Fruit fly (Drosophila melanogaster) whole organism, embryonic: ENCODE data around the gene Muc68D.

Experiments
- BEAF-32 ChIP-seq: fragments of 200-800 bp; sonication (Bioruptor generic); optimal IDR thresholded peaks from 3 replicates; lab custom pipeline; 2017; ENCODE audit warnings: missing biosample characterization, missing genetic modification characterization, mild to moderate bottlenecking, moderate library complexity, missing genetic modification reagents
- CG10209 ChIP-seq: fragments of 200-800 bp; sonication (Bioruptor generic); optimal IDR thresholded peaks from 3 replicates; lab custom pipeline; 2017; ENCODE audit warnings: missing biosample characterization, mild to moderate bottlenecking, missing genetic modification characterization, missing genetic modification reagents
- CG10321 ChIP-seq: fragments of 200-800 bp; sonication (Bioruptor generic); IDR thresholded peaks from 2 replicates; pipeline ENCODE4 v1.3.6; 2022; ENCODE audit warnings: missing biosample characterization, missing genetic modification characterization
- CG10979 ChIP-seq: fragments of 200-800 bp; sonication (Bioruptor generic); optimal IDR thresholded peaks from 2 replicates; lab custom pipeline; 2018; ENCODE audit warnings: missing biosample characterization, mild to moderate bottlenecking, missing genetic modification characterization, moderate library complexity
- CG11504 ChIP-seq: fragments of 200-800 bp; sonication (Bioruptor generic); optimal IDR thresholded peaks from 3 replicates; lab custom pipeline; 2019; ENCODE audit warnings: missing biosample characterization, mild to moderate bottlenecking, missing genetic modification characterization, moderate library complexity
- CG11560 ChIP-seq: fragments of 200-800 bp; sonication (Bioruptor generic); IDR thresholded peaks from 3 replicates; pipeline ENCODE4 v1.3.6; 2022; ENCODE audit warnings: missing biosample characterization, missing genetic modification characterization
- CG13296 ChIP-seq: fragments of 200-800 bp; sonication (Bioruptor generic); optimal IDR thresholded peaks from 3 replicates; lab custom pipeline; 2018; ENCODE audit warnings: missing biosample characterization, mild to moderate bottlenecking, missing genetic modification characterization
- CG14014 ChIP-seq: fragments of 200-800 bp; sonication (Bioruptor generic); IDR thresholded peaks from 2 replicates; pipeline ENCODE4 v1.3.6; 2022; ENCODE audit warnings: missing biosample characterization, missing genetic modification characterization
- CG1529 ChIP-seq: fragments of 200-800 bp; sonication (Bioruptor generic); optimal IDR thresholded peaks from 3 replicates; lab custom pipeline; 2018; ENCODE audit warnings: missing biosample characterization, missing genetic modification characterization
- CG15601 ChIP-seq: fragments of 200-800 bp; sonication (Bioruptor generic); optimal IDR thresholded peaks from 3 replicates; lab custom pipeline; 2019; ENCODE audit warnings: missing biosample characterization, mild to moderate bottlenecking, missing genetic modification characterization, moderate library complexity
- CG16815 ChIP-seq: fragments of 200-800 bp; sonication (Bioruptor generic); optimal IDR thresholded peaks from 3 replicates; lab custom pipeline; 2017; ENCODE audit warnings: missing biosample characterization, mild to moderate bottlenecking, missing genetic modification characterization
- CG17328 ChIP-seq: fragments of 200-800 bp; sonication (Bioruptor generic); IDR thresholded peaks from 2 replicates; pipeline ENCODE4 v1.3.6; 2022; ENCODE audit warnings: missing biosample characterization, missing genetic modification characterization
- CG17361 ChIP-seq: fragments of 200-800 bp; sonication (Bioruptor generic); IDR thresholded peaks from 3 replicates; pipeline ENCODE4 v1.3.6; 2022; ENCODE audit warnings: missing biosample characterization, missing genetic modification characterization
- CG2129 ChIP-seq: fragments of 200-800 bp; sonication (Bioruptor generic); IDR thresholded peaks from 2 replicates; pipeline ENCODE4 v1.3.6; 2022; ENCODE audit warnings: missing biosample characterization, missing genetic modification characterization; ENCODE audit not compliant: partially characterized antibody
- CG2712 ChIP-seq: fragments of 200-800 bp; optimal IDR thresholded peaks from 3 replicates; lab custom pipeline; 2019; ENCODE audit warnings: missing biosample characterization, mild to moderate bottlenecking, missing genetic modification characterization, moderate library complexity
- CG4328 ChIP-seq: fragments of 200-800 bp; sonication (Bioruptor generic); optimal IDR thresholded peaks from 3 replicates; lab custom pipeline; 2017; ENCODE audit warnings: missing biosample characterization, missing genetic modification reagents, missing genetic modification characterization
- CG4360 ChIP-seq: fragments of 200-800 bp; sonication (Bioruptor generic); IDR thresholded peaks from 2 replicates; pipeline ENCODE4 v1.3.6; 2022; ENCODE audit warnings: missing biosample characterization, missing genetic modification characterization
- CG43689 ChIP-seq: fragments of 200-800 bp; sonication (Bioruptor generic); IDR thresholded peaks from 2 replicates; pipeline ENCODE4 v1.3.6; 2022; ENCODE audit warnings: missing biosample characterization, missing genetic modification characterization
- CG7987 ChIP-seq: fragments of 200-800 bp; sonication (Bioruptor generic); optimal IDR thresholded peaks from 2 replicates; lab custom pipeline; 2018; ENCODE audit warnings: missing biosample characterization, mild to moderate bottlenecking, missing genetic modification characterization, moderate library complexity
- CHES-1-like ChIP-seq: fragments of 200-800 bp; sonication (Bioruptor generic); optimal IDR thresholded peaks from 2 replicates; lab custom pipeline; 2016; ENCODE audit warnings: missing biosample characterization, missing genetic modification characterization
- D19B ChIP-seq: fragments of 200-800 bp; sonication (Bioruptor generic); optimal IDR thresholded peaks from 2 replicates; lab custom pipeline; 2017; ENCODE audit warnings: missing biosample characterization, mild to moderate bottlenecking, missing genetic modification characterization
- Dip2 ChIP-seq: fragments of 200-800 bp; sonication (Bioruptor generic); IDR thresholded peaks from 2 replicates; pipeline ENCODE4 v1.3.6; 2022; ENCODE audit warnings: missing biosample characterization, missing genetic modification characterization
- HHEX ChIP-seq: fragments of 200-800 bp; sonication (Bioruptor generic); optimal IDR thresholded peaks from 3 replicates; lab custom pipeline; 2017; ENCODE audit warnings: missing biosample characterization, mild to moderate bottlenecking, missing genetic modification characterization, missing genetic modification reagents
- Hand ChIP-seq: fragments of 200-800 bp; sonication (Bioruptor generic); optimal IDR thresholded peaks from 2 replicates; lab custom pipeline; 2017; ENCODE audit warnings: mild to moderate bottlenecking, missing biosample characterization, missing genetic modification reagents, missing genetic modification characterization
- Hr3 ChIP-seq: fragments of 200-800 bp; sonication (Bioruptor generic); optimal IDR thresholded peaks from 3 replicates; lab custom pipeline; 2016; ENCODE audit warnings: missing biosample characterization, missing genetic modification characterization
- Hr51 ChIP-seq, 2 experiments: fragments of 200-800 bp; sonication (Bioruptor generic); optimal IDR thresholded peaks; 2 replicates in 1 of 2; 3 replicates in 1 of 2; lab custom pipeline; 2016 to 2018; ENCODE audit warnings: missing biosample characterization in 2 of 2, missing genetic modification characterization in 2 of 2, mild to moderate bottlenecking in 1 of 2, moderate library complexity in 1 of 2
- Hr78 ChIP-seq, 2 experiments: fragments of 200-800 bp in 1 of 2; fragments of >200 bp in 1 of 2; sonication (Bioruptor generic) in 1 of 2; optimal IDR thresholded peaks; 2 replicates each; lab custom pipeline; 2017 to 2019; ENCODE audit warnings: missing biosample characterization in 2 of 2, missing genetic modification characterization in 2 of 2, mild to moderate bottlenecking in 1 of 2, moderate library complexity in 1 of 2
- Meics ChIP-seq: fragments of 200-800 bp; sonication (Bioruptor generic); optimal IDR thresholded peaks from 2 replicates; lab custom pipeline; 2017; ENCODE audit warnings: missing biosample characterization, mild to moderate bottlenecking, missing genetic modification characterization
- Mrtf ChIP-seq: fragments of 200-800 bp; sonication (Bioruptor generic); IDR thresholded peaks from 3 replicates; pipeline ENCODE4 v1.3.6; 2022; ENCODE audit warnings: missing biosample characterization, missing genetic modification characterization
- Optix ChIP-seq: fragments of 200-800 bp; sonication (Bioruptor generic); IDR thresholded peaks from 3 replicates; pipeline ENCODE4 v1.3.6; 2022; ENCODE audit warnings: missing biosample characterization, missing genetic modification characterization
- Scr ChIP-seq: fragments of 200-800 bp; sonication (Bioruptor generic); IDR thresholded peaks from 2 replicates; pipeline ENCODE4 v1.3.6; 2022; ENCODE audit warnings: missing biosample characterization, missing genetic modification characterization; ENCODE audit not compliant: partially characterized antibody
- Sin3A ChIP-seq: fragments of >200 bp; optimal IDR thresholded peaks from 2 replicates; lab custom pipeline; 2018
- Spps ChIP-seq: fragments of 200-800 bp; sonication (Bioruptor generic); optimal IDR thresholded peaks from 2 replicates; lab custom pipeline; 2018; ENCODE audit warnings: missing biosample characterization, mild to moderate bottlenecking, missing genetic modification characterization
- Ssrp ChIP-seq: fragments of 200-800 bp; sonication (Bioruptor generic); optimal IDR thresholded peaks from 2 replicates; lab custom pipeline; 2018; ENCODE audit warnings: missing biosample characterization, mild to moderate bottlenecking, missing genetic modification characterization, moderate library complexity
- al ChIP-seq: fragments of 200-800 bp; sonication (Bioruptor generic); IDR thresholded peaks from 2 replicates; pipeline ENCODE4 v1.3.6; 2022; ENCODE audit warnings: missing biosample characterization, missing genetic modification characterization
- ci ChIP-seq: fragments of 200-800 bp; sonication (Bioruptor generic); IDR thresholded peaks from 3 replicates; pipeline ENCODE4 v1.3.6; 2022; ENCODE audit warnings: missing biosample characterization, missing genetic modification characterization
- crc ChIP-seq: fragments of 200-800 bp; sonication (Bioruptor generic); optimal IDR thresholded peaks from 2 replicates; lab custom pipeline; 2016; ENCODE audit warnings: missing biosample characterization, missing genetic modification characterization
- danr ChIP-seq: fragments of 200-800 bp; sonication (Bioruptor generic); IDR thresholded peaks from 2 replicates; pipeline ENCODE4 v1.3.6; 2022; ENCODE audit warnings: missing biosample characterization, missing genetic modification characterization
- gcm2 ChIP-seq: fragments of 200-800 bp; sonication (Bioruptor generic); optimal IDR thresholded peaks from 2 replicates; lab custom pipeline; 2016; ENCODE audit warnings: missing biosample characterization, missing genetic modification characterization
- kay ChIP-seq: fragments of 200-800 bp; sonication (Bioruptor generic); optimal IDR thresholded peaks from 2 replicates; lab custom pipeline; 2016; ENCODE audit warnings: missing biosample characterization, missing genetic modification characterization
- mld ChIP-seq: fragments of 200-800 bp; sonication (Bioruptor generic); IDR thresholded peaks from 3 replicates; pipeline ENCODE4 v1.3.6; 2022; ENCODE audit warnings: missing biosample characterization, missing genetic modification characterization; ENCODE audit not compliant: partially characterized antibody
- psq ChIP-seq: fragments of 200-800 bp; sonication (Bioruptor generic); optimal IDR thresholded peaks from 2 replicates; lab custom pipeline; 2017; ENCODE audit warnings: missing biosample characterization, missing genetic modification characterization
- slp2 ChIP-seq: fragments of 200-800 bp; sonication (Bioruptor generic); optimal IDR thresholded peaks from 2 replicates; lab custom pipeline; 2016; ENCODE audit warnings: missing biosample characterization, missing genetic modification characterization
- sob ChIP-seq: fragments of 200-800 bp; sonication (Bioruptor generic); IDR thresholded peaks from 2 replicates; pipeline ENCODE4 v1.3.6; 2022; ENCODE audit warnings: missing biosample characterization, missing genetic modification characterization
- stwl ChIP-seq: fragments of 200-800 bp; sonication (Bioruptor generic); optimal IDR thresholded peaks from 3 replicates; lab custom pipeline; 2018; ENCODE audit warnings: missing biosample characterization, mild to moderate bottlenecking, missing genetic modification characterization, moderate library complexity
- trh ChIP-seq: fragments of 200-800 bp; sonication (Bioruptor generic); optimal IDR thresholded peaks from 2 replicates; lab custom pipeline; 2016; ENCODE audit warnings: missing biosample characterization, missing genetic modification characterization
- tup ChIP-seq: fragments of 200-800 bp; sonication (Bioruptor generic); optimal IDR thresholded peaks from 2 replicates; lab custom pipeline; 2016; ENCODE audit warnings: missing biosample characterization, mild to moderate bottlenecking, missing genetic modification characterization, moderate library complexity
- zen2 ChIP-seq: fragments of 200-800 bp; sonication (Bioruptor generic); IDR thresholded peaks from 3 replicates; pipeline ENCODE4 v1.3.6; 2022; ENCODE audit warnings: missing biosample characterization, missing genetic modification characterization; ENCODE audit not compliant: partially characterized antibody
- zfh2 ChIP-seq: fragments of 200-800 bp; sonication (Bioruptor generic); optimal IDR thresholded peaks from 2 replicates; lab custom pipeline; 2016; ENCODE audit warnings: missing biosample characterization, missing genetic modification characterization

Gene Muc68D

dm6 chr3L:11819639-11820456 lies 47.9 kb upstream of the Muc68D start (continued):
- no peak for TF ChIP-seq CG16815
- TF ChIP-seq mld (GFP tag; lab: Robert Waterston, UW): no peak
- TF ChIP-seq Spps: no peak
- no peak for TF ChIP-seq psq
- no peak for TF ChIP-seq CG10209 (GFP tag; lab: Kevin White, UChicago)
- no peak for TF ChIP-seq danr (GFP tag; lab: Robert Waterston, UW)
- TF ChIP-seq CG17328: peak; percentile 30; the same call in 1 of the 2 replicates
- no peak for TF ChIP-seq D19B
- TF ChIP-seq Hand (GFP tag; lab: Kevin White, UChicago): peak; percentile 25
- TF ChIP-seq Mrtf (GFP tag; lab: Robert Waterston, UW): no peak
- peak; percentile 0 for TF ChIP-seq HHEX (GFP tag; lab: Kevin White, UChicago)
- no peak for TF ChIP-seq Dip2 (GFP tag; lab: Robert Waterston, UW)
- TF ChIP-seq trh (GFP tag; lab: Kevin White, UChicago): no peak
- no peak for TF ChIP-seq crc (GFP tag; lab: Kevin White, UChicago)
- TF ChIP-seq Hr78 (GFP tag; optimal IDR thresholded peaks at IDR 0.05; lab: Kevin White, UChicago): peak in 1 of 2 experiments; percentile 85
- TF ChIP-seq Meics (GFP tag; lab: Kevin White, UChicago): peak; percentile 53
- TF ChIP-seq stwl (tag; lab: Kevin White, UChicago): no peak
- no peak for TF ChIP-seq CG4360 (GFP tag; lab: Robert Waterston, UW)
- TF ChIP-seq CG11504: peak; percentile 70
- TF ChIP-seq CG2712: peak; percentile 39
- no peak for TF ChIP-seq Hr51 (GFP tag; optimal IDR thresholded peaks at IDR 0.05; lab: Kevin White, UChicago)
- no peak for TF ChIP-seq Optix (GFP tag; lab: Robert Waterston, UW)
- no peak for TF ChIP-seq BEAF-32 (GFP tag; lab: Kevin White, UChicago)
- TF ChIP-seq CG2129: no peak
- TF ChIP-seq CG11560 (tag; lab: Robert Waterston, UW): no peak
- peak; percentile 65; the same call in 2 of the 3 replicates for TF ChIP-seq ci (GFP tag; lab: Robert Waterston, UW)
- no peak for TF ChIP-seq Sin3A (lab: Kevin White, UChicago)
- TF ChIP-seq tup (GFP tag; lab: Kevin White, UChicago): no peak
- TF ChIP-seq CG14014: peak; percentile 62; the same call in 1 of the 2 replicates
- no peak for TF ChIP-seq CG17361 (GFP tag; lab: Robert Waterston, UW)
- no peak for TF ChIP-seq al (GFP tag; lab: Robert Waterston, UW)
- peak; percentile 10 for TF ChIP-seq Hr3 (GFP tag; lab: Kevin White, UChicago)
- TF ChIP-seq CG10979 (tag; lab: Kevin White, UChicago): peak; percentile 3
- no peak for TF ChIP-seq gcm2
- no peak for TF ChIP-seq Ssrp (tag; lab: Kevin White, UChicago)
- TF ChIP-seq zen2 (GFP tag; lab: Robert Waterston, UW): no peak
- peak; percentile 63 for TF ChIP-seq CG15601
- TF ChIP-seq kay (GFP tag; lab: Kevin White, UChicago): peak; percentile 69
- peak; percentile 63 for TF ChIP-seq sob
- TF ChIP-seq CG43689 (GFP tag; lab: Robert Waterston, UW): no peak
- no peak for TF ChIP-seq CG13296 (GFP tag; lab: Kevin White, UChicago)
- TF ChIP-seq CG7987: peak; percentile 3
- peak; percentile 19; the same call in 1 of the 2 replicates for TF ChIP-seq Scr
- no peak for TF ChIP-seq CG4328
- TF ChIP-seq CG1529 (GFP tag; lab: Kevin White, UChicago): no peak
- TF ChIP-seq CHES-1-like (GFP tag; lab: Kevin White, UChicago): no peak
- no peak for TF ChIP-seq slp2 (GFP tag; lab: Kevin White, UChicago)
- peak; percentile 13 for TF ChIP-seq zfh2 (GFP tag; lab: Kevin White, UChicago)
- TF ChIP-seq CG10321: 0 out of 2 replicates have a peak, but pooled peaks have one; percentile 22
